Fruit fly (Drosophila melanogaster) whole organism, adult: ENCODE results near the gene CG11658.

Experiments used
- CG12768 ChIP-seq: fragments of 200-800 bp; sonication (Bioruptor generic); optimal IDR thresholded peaks from 2 replicates; lab custom pipeline; 2017; ENCODE audit warnings: missing biosample characterization, missing genetic modification characterization, mild to moderate bottlenecking, moderate library complexity, missing genetic modification reagents
- CG14711 ChIP-seq: fragments of 200-800 bp; sonication (Bioruptor generic); optimal IDR thresholded peaks from 2 replicates; lab custom pipeline; 2018; ENCODE audit warnings: missing biosample characterization, mild to moderate bottlenecking, missing genetic modification characterization, moderate library complexity
- CG1620 ChIP-seq: fragments of 200-800 bp; sonication (Bioruptor generic); optimal IDR thresholded peaks from 2 replicates; lab custom pipeline; 2016; ENCODE audit warnings: missing biosample characterization, missing genetic modification characterization
- CG33017 ChIP-seq: fragments of 200-800 bp; sonication (Bioruptor generic); optimal IDR thresholded peaks from 2 replicates; lab custom pipeline; 2018; ENCODE audit warnings: missing biosample characterization, mild to moderate bottlenecking, missing genetic modification characterization, moderate library complexity
- CG7045 ChIP-seq: fragments of 200-800 bp; sonication (Bioruptor generic); optimal IDR thresholded peaks from 2 replicates; lab custom pipeline; 2017; ENCODE audit warnings: missing biosample characterization, mild to moderate bottlenecking, missing genetic modification characterization
- Crg-1 ChIP-seq: fragments of 200-800 bp; sonication (Bioruptor generic); optimal IDR thresholded peaks from 2 replicates; lab custom pipeline; 2016; ENCODE audit warnings: missing biosample characterization, missing genetic modification characterization
- Hr96 ChIP-seq: fragments of 200-800 bp; sonication (Bioruptor generic); optimal IDR thresholded peaks from 2 replicates; lab custom pipeline; 2016; ENCODE audit warnings: missing biosample characterization, missing genetic modification characterization
- ovo ChIP-seq: fragments of 200-800 bp; sonication (Bioruptor generic); optimal IDR thresholded peaks from 2 replicates; lab custom pipeline; 2016; ENCODE audit warnings: missing biosample characterization, missing genetic modification characterization
- pad ChIP-seq: fragments of 200-800 bp; sonication (Bioruptor generic); optimal IDR thresholded peaks from 3 replicates; lab custom pipeline; 2017; ENCODE audit warnings: missing biosample characterization, missing genetic modification characterization, mild to moderate bottlenecking, moderate library complexity, missing genetic modification reagents
- tj ChIP-seq: fragments of 200-800 bp; sonication (Bioruptor generic); optimal IDR thresholded peaks from 3 replicates; lab custom pipeline; 2017; ENCODE audit warnings: missing biosample characterization, mild to moderate bottlenecking, missing genetic modification characterization, moderate library complexity

- no peak for TF ChIP-seq Crg-1 (GFP tag; lab: Kevin White, UChicago)
- TF ChIP-seq CG33017 (tag; lab: Kevin White, UChicago): no peak
- TF ChIP-seq CG1620 (GFP tag; lab: Kevin White, UChicago): no peak
- TF ChIP-seq tj (GFP tag; lab: Kevin White, UChicago): no peak
- TF ChIP-seq CG12768 (GFP tag; lab: Kevin White, UChicago): no peak
- no peak for TF ChIP-seq CG7045 (GFP tag; lab: Kevin White, UChicago)
- TF ChIP-seq Hr96 (GFP tag; lab: Kevin White, UChicago): no peak
- TF ChIP-seq ovo (GFP tag; lab: Kevin White, UChicago): no peak
- no peak for TF ChIP-seq pad (GFP tag; lab: Kevin White, UChicago)
- no peak for TF ChIP-seq CG14711
Observed at dm6 chr3L:11717300-11717699, 8.9 kb upstream of the CG11658 start.
